Fruit fly (Drosophila melanogaster): ENCODE results near the gene Rh7.
A peak's percentile ranks its signal among the peaks of the same experiment; 100 is the strongest.

Gene Rh7

dm6 chr3L:12136630-12137029 is 38.7 kb downstream of the Rh7 start, which contains the start of the genes CG5645 and Atg12 (continued):
- TF ChIP-seq Ets65A (GFP tag): no peak
- no peak for TF ChIP-seq MTF-1 (GFP tag; optimal IDR thresholded peaks at IDR 0.05; ENCODE audit: borderline replicate concordance)
- no peak for TF ChIP-seq eyg (GFP tag; optimal IDR thresholded peaks at IDR 0.05)
- peak; percentile 50 for TF ChIP-seq Hmx (GFP tag; optimal IDR thresholded peaks at IDR 0.05)
- no peak for TF ChIP-seq kah (GFP tag; optimal IDR thresholded peaks at IDR 0.05)
- TF ChIP-seq Sox100B (GFP tag; optimal IDR thresholded peaks at IDR 0.05): peak; percentile 69
- peak; percentile 11; the same call in 1 of the 2 replicates for TF ChIP-seq Taf1 (GFP tag; IDR thresholded peaks at IDR 0.05)
- TF ChIP-seq CG10274 (GFP tag; optimal IDR thresholded peaks at IDR 0.05): no peak
- peak; percentile 40 for TF ChIP-seq CG14667 (GFP tag; IDR thresholded peaks at IDR 0.05)
- TF ChIP-seq pzg (GFP tag; optimal IDR thresholded peaks at IDR 0.05): peak; percentile 40
- TF ChIP-seq crc (GFP tag; optimal IDR thresholded peaks at IDR 0.05): no peak
- TF ChIP-seq zen (tag; optimal IDR thresholded peaks at IDR 0.05): peak; percentile 26
- peak; percentile 70 for TF ChIP-seq CG9932 (GFP tag; IDR thresholded peaks at IDR 0.05)
- peak; percentile 65; the same call in 2 of the 3 replicates for TF ChIP-seq tgo (GFP tag; IDR thresholded peaks at IDR 0.05)
- TF ChIP-seq CG15073 (GFP tag; optimal IDR thresholded peaks at IDR 0.05): no peak
- peak; percentile 56 for TF ChIP-seq gcm (GFP tag; optimal IDR thresholded peaks at IDR 0.05)
- TF ChIP-seq CG3995 (GFP tag; optimal IDR thresholded peaks at IDR 0.05): peak; percentile 81
- TF ChIP-seq CG6791 (GFP tag; IDR thresholded peaks at IDR 0.05; ENCODE audit: partially characterized antibody): peak; percentile 40; the same call in 1 of the 3 replicates
- peak; percentile 28 for TF ChIP-seq NfI (GFP tag; optimal IDR thresholded peaks at IDR 0.05)
- peak; percentile 76 for TF ChIP-seq tap (tag; optimal IDR thresholded peaks at IDR 0.05)
- no peak for TF ChIP-seq Med (GFP tag)
- no peak for TF ChIP-seq CG9797 (GFP tag; optimal IDR thresholded peaks at IDR 0.05)
- TF ChIP-seq gro (GFP tag; optimal IDR thresholded peaks at IDR 0.05): no peak
- no peak for TF ChIP-seq usp (GFP tag; optimal IDR thresholded peaks at IDR 0.05)
- TF ChIP-seq pho (GFP tag; optimal IDR thresholded peaks at IDR 0.05): no peak
- peak; percentile 37 for TF ChIP-seq CG10462 (GFP tag; optimal IDR thresholded peaks at IDR 0.05)
- TF ChIP-seq CG11247 (GFP tag; IDR thresholded peaks at IDR 0.05): peak; percentile 65
- TF ChIP-seq CG33213 (GFP tag; optimal IDR thresholded peaks at IDR 0.05): no peak
- TF ChIP-seq CG7786 (GFP tag; optimal IDR thresholded peaks at IDR 0.05): no peak
- no peak for TF ChIP-seq HLHmδ (GFP tag; optimal IDR thresholded peaks at IDR 0.05)
- no peak for TF ChIP-seq wek (GFP tag; optimal IDR thresholded peaks at IDR 0.05)
- no peak for TF ChIP-seq Antp (GFP tag; optimal IDR thresholded peaks at IDR 0.05)
- TF ChIP-seq Ets97D (GFP tag; optimal IDR thresholded peaks at IDR 0.05): peak; percentile 2
- TF ChIP-seq CG18599 (GFP tag; optimal IDR thresholded peaks at IDR 0.05): peak; percentile 70
- no peak for TF ChIP-seq sd (tag; optimal IDR thresholded peaks at IDR 0.05)
- no peak for TF ChIP-seq chm (GFP tag; IDR thresholded peaks at IDR 0.05)
- no peak for TF ChIP-seq croc (GFP tag; conservative IDR thresholded peaks at IDR 0.05)
- no peak for TF ChIP-seq CTCF (GFP tag; optimal IDR thresholded peaks at IDR 0.05)
- no peak for TF ChIP-seq Adf1 (GFP tag; IDR thresholded peaks at IDR 0.05)
- no peak for TF ChIP-seq Asciz (GFP tag; optimal IDR thresholded peaks at IDR 0.05)
- peak; percentile 7 for TF ChIP-seq CG33557 (GFP tag; optimal IDR thresholded peaks at IDR 0.05)
- no peak for TF ChIP-seq NFAT (GFP tag; IDR thresholded peaks at IDR 0.05)
- TF ChIP-seq wor (GFP tag; IDR thresholded peaks at IDR 0.05): no peak
- TF ChIP-seq CG9215 (GFP tag; IDR thresholded peaks at IDR 0.05): peak; percentile 33; the same call in 1 of the 2 replicates
- peak; percentile 20 for TF ChIP-seq bab2 (GFP tag; optimal IDR thresholded peaks at IDR 0.05)
- TF ChIP-seq CG14050 (GFP tag; IDR thresholded peaks at IDR 0.05): peak; percentile 36; the same call in 1 of the 3 replicates
- no peak; the same call in 1 of the 2 replicates for TF ChIP-seq CG7372 (GFP tag; IDR thresholded peaks at IDR 0.05)
- no peak for TF ChIP-seq fd64A (GFP tag; optimal IDR thresholded peaks at IDR 0.05)
- TF ChIP-seq sens (GFP tag): peak; percentile 78
- TF ChIP-seq HLH3B (GFP tag; IDR thresholded peaks at IDR 0.05): peak; percentile 66
- TF ChIP-seq ems (GFP tag; optimal IDR thresholded peaks at IDR 0.05): no peak
- TF ChIP-seq repo (GFP tag; optimal IDR thresholded peaks at IDR 0.05): no peak
- no peak for TF ChIP-seq Hey (tag; optimal IDR thresholded peaks at IDR 0.05)

Data from whole organism, embryonic.